Worm (Caenorhabditis elegans) whole organism, L2 larva: ENCODE measurements around the gene spp-31.
A peak's percentile ranks its signal among the peaks of the same experiment; 100 is the strongest.

Experiments used
- C34F6.9 ChIP-seq: fragments of 150-350 bp; optimal IDR thresholded peaks from 2 replicates; lab custom pipeline; 2014; ENCODE audit warnings: missing biosample characterization, missing genetic modification characterization
- F13H6.1 ChIP-seq: sonication (generic microtip); optimal IDR thresholded peaks from 2 replicates; lab custom pipeline; 2016; ENCODE audit warnings: missing genetic modification characterization, missing compliant biosample characterization
- R02D3.7 ChIP-seq: fragments of 150-350 bp; optimal IDR thresholded peaks from 2 replicates; lab custom pipeline; 2014; ENCODE audit warnings: missing biosample characterization, missing genetic modification characterization
- blmp-1 ChIP-seq: sonication (generic microtip); optimal IDR thresholded peaks from 2 replicates; lab custom pipeline; 2017; ENCODE audit warnings: missing genetic modification characterization, mild to moderate bottlenecking, missing compliant biosample characterization, antibody characterized with exemption, moderate library complexity; ENCODE audit not compliant: insufficient read depth
- ceh-82 ChIP-seq: fragments of 150-350 bp; optimal IDR thresholded peaks from 2 replicates; lab custom pipeline; 2014; ENCODE audit warnings: missing biosample characterization, missing genetic modification characterization
- crh-2 ChIP-seq: sonication (generic microtip); optimal IDR thresholded peaks from 2 replicates; lab custom pipeline; 2017; ENCODE audit warnings: missing biosample characterization, missing genetic modification characterization
- dmd-4 ChIP-seq: sonication (generic microtip); optimal IDR thresholded peaks from 2 replicates; lab custom pipeline; 2017; ENCODE audit warnings: missing biosample characterization, missing genetic modification characterization
- egl-27 ChIP-seq: sonication (generic microtip); optimal IDR thresholded peaks from 3 replicates; lab custom pipeline; 2017; ENCODE audit warnings: missing biosample characterization, missing genetic modification reagents, missing genetic modification characterization
- elt-1 ChIP-seq: fragments of 150-350 bp; optimal IDR thresholded peaks from 2 replicates; lab custom pipeline; 2014; ENCODE audit warnings: missing biosample characterization, missing genetic modification characterization
- elt-3 ChIP-seq: sonication (generic microtip); optimal IDR thresholded peaks from 2 replicates; lab custom pipeline; 2017; ENCODE audit warnings: missing biosample characterization, missing genetic modification characterization
- fos-1 ChIP-seq: fragments of 150-350 bp; optimal IDR thresholded peaks from 2 replicates; lab custom pipeline; 2014; ENCODE audit warnings: missing biosample characterization, missing genetic modification characterization
- gmeb-1 ChIP-seq: fragments of 150-350 bp; optimal IDR thresholded peaks from 2 replicates; lab custom pipeline; 2014; ENCODE audit warnings: missing biosample characterization, missing genetic modification characterization
- lin-11 ChIP-seq: fragments of 150-350 bp; sonication (generic microtip); optimal IDR thresholded peaks from 2 replicates; lab custom pipeline; 2014; ENCODE audit warnings: missing biosample characterization, missing genetic modification characterization, inconsistent platforms, mixed read lengths
- lin-13 ChIP-seq: fragments of 150-350 bp; optimal IDR thresholded peaks from 2 replicates; lab custom pipeline; 2014; ENCODE audit warnings: missing biosample characterization, missing genetic modification reagents, missing genetic modification characterization
- lsy-2 ChIP-seq, 2 experiments: fragments of 150-350 bp in 1 of 2; sonication (generic microtip) in 1 of 2; optimal IDR thresholded peaks; 2 replicates each; lab custom pipeline; 2014 to 2017; ENCODE audit warnings: missing biosample characterization in 2 of 2, missing genetic modification characterization in 2 of 2
- mbf-1 ChIP-seq: sonication (generic microtip); optimal IDR thresholded peaks from 2 replicates; lab custom pipeline; 2017; ENCODE audit warnings: missing biosample characterization, missing genetic modification characterization
- mdl-1 ChIP-seq, 2 experiments: fragments of 150-350 bp in 1 of 2; sonication (generic microtip) in 1 of 2; optimal IDR thresholded peaks; 2 replicates each; lab custom pipeline; 2017; ENCODE audit warnings: missing biosample characterization in 2 of 2, missing genetic modification characterization in 2 of 2
- nhr-12 ChIP-seq: fragments of 150-350 bp; optimal IDR thresholded peaks from 2 replicates; lab custom pipeline; 2014; ENCODE audit warnings: missing biosample characterization, missing genetic modification characterization
- nhr-129 ChIP-seq: fragments of 150-350 bp; optimal IDR thresholded peaks from 2 replicates; lab custom pipeline; 2014; ENCODE audit warnings: missing biosample characterization, missing genetic modification characterization
- nhr-21 ChIP-seq: fragments of 150-350 bp; optimal IDR thresholded peaks from 2 replicates; lab custom pipeline; 2014; ENCODE audit warnings: missing biosample characterization, missing genetic modification characterization
- nhr-23 ChIP-seq: fragments of 150-350 bp; optimal IDR thresholded peaks from 2 replicates; lab custom pipeline; 2014; ENCODE audit warnings: missing biosample characterization, missing genetic modification reagents, missing genetic modification characterization
- nhr-25 ChIP-seq: fragments of 150-350 bp; sonication (generic microtip); optimal IDR thresholded peaks from 3 replicates; lab custom pipeline; 2014; ENCODE audit warnings: missing biosample characterization, missing genetic modification characterization
- nhr-77 ChIP-seq: fragments of 150-350 bp; optimal IDR thresholded peaks from 2 replicates; lab custom pipeline; 2014; ENCODE audit warnings: missing biosample characterization, missing genetic modification characterization
- peb-1 ChIP-seq: fragments of 150-350 bp; optimal IDR thresholded peaks from 2 replicates; lab custom pipeline; 2014; ENCODE audit warnings: missing biosample characterization, missing genetic modification characterization
- sem-4 ChIP-seq: fragments of 150-350 bp; optimal IDR thresholded peaks from 2 replicates; lab custom pipeline; 2014; ENCODE audit warnings: missing biosample characterization, missing genetic modification reagents, missing genetic modification characterization
- sma-3 ChIP-seq: sonication (generic microtip); optimal IDR thresholded peaks from 2 replicates; lab custom pipeline; 2016; ENCODE audit warnings: missing genetic modification reagents, missing genetic modification characterization, missing compliant biosample characterization
- sma-9 ChIP-seq, 2 experiments: fragments of 150-350 bp in 1 of 2; sonication (generic microtip) in 1 of 2; optimal IDR thresholded peaks; 2 replicates each; lab custom pipeline; 2014 to 2016; ENCODE audit warnings: missing genetic modification characterization in 2 of 2, mild to moderate bottlenecking in 1 of 2, missing biosample characterization in 1 of 2, missing compliant biosample characterization in 1 of 2, missing genetic modification reagents in 1 of 2, moderate library complexity in 1 of 2
- unc-39 ChIP-seq: fragments of 150-350 bp; optimal IDR thresholded peaks from 2 replicates; lab custom pipeline; 2014; ENCODE audit warnings: missing biosample characterization, missing genetic modification characterization
- unc-55 ChIP-seq: fragments of 150-350 bp; sonication (generic microtip); optimal IDR thresholded peaks from 3 replicates; lab custom pipeline; 2014; ENCODE audit warnings: missing biosample characterization, missing genetic modification reagents, missing genetic modification characterization
- unc-62 ChIP-seq: fragments of 150-350 bp; optimal IDR thresholded peaks from 2 replicates; lab custom pipeline; 2014; ENCODE audit warnings: missing biosample characterization, missing genetic modification reagents, missing genetic modification characterization
- zag-1 ChIP-seq: fragments of 150-350 bp; optimal IDR thresholded peaks from 2 replicates; lab custom pipeline; 2014; ENCODE audit warnings: missing biosample characterization, missing genetic modification characterization
- ztf-1 ChIP-seq: fragments of 200-800 bp; sonication (Bioruptor generic); conservative IDR thresholded peaks from 2 replicates; pipeline ENCODE4 v1.3.6; 2022; ENCODE audit warnings: missing genetic modification characterization, missing compliant biosample characterization
- ztf-11 ChIP-seq: sonication (generic microtip); optimal IDR thresholded peaks from 2 replicates; lab custom pipeline; 2017; ENCODE audit warnings: missing biosample characterization, missing genetic modification characterization
- ztf-4 ChIP-seq: fragments of 150-350 bp; optimal IDR thresholded peaks from 2 replicates; lab custom pipeline; 2014; ENCODE audit warnings: missing biosample characterization, missing genetic modification characterization

The spp-31 gene

ce11 chrIV:1385500-1385899, 20.9 kb upstream of the spp-31 start:
- no peak for TF ChIP-seq egl-27 (tag; lab: Kevin White, UChicago)
- no peak for TF ChIP-seq unc-55 (GFP tag; lab: Kevin White, UChicago)
- TF ChIP-seq elt-1 (tag; lab: Kevin White, UChicago), result no peak
- TF ChIP-seq peb-1 (tag; lab: Kevin White, UChicago), result no peak
- no peak for TF ChIP-seq ztf-1 (GFP tag; lab: Robert Waterston, UW)
- no peak for TF ChIP-seq lin-13 (GFP tag; lab: Kevin White, UChicago)
- no peak for TF ChIP-seq dmd-4
- TF ChIP-seq sem-4 (tag; lab: Kevin White, UChicago), result no peak
- TF ChIP-seq lsy-2 (tag; optimal IDR thresholded peaks at IDR 0.05; lab: Kevin White, UChicago), result no peak
- no peak for TF ChIP-seq mdl-1 (tag; optimal IDR thresholded peaks at IDR 0.05; lab: Kevin White, UChicago)
- no peak for TF ChIP-seq unc-62 (GFP tag; lab: Kevin White, UChicago)

DNA sequence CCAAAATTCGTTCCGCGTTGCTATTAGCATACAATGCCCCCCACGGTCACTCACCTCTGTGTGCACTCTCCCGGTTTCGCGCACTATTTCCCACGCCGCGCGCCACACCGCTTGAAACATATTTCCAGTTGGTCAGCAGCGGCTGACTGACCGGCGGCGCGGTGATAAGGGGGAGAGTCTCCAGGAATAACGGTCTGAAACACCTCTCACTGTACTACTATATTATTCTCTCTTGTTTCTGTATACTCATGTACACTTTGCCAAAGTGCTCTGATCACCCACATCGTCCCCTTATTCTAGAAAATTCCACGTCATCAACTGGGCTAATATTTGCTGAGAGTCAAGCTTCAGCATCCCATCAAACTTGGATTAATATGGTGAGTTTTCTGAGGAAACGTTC, 20.5 kb upstream of the spp-31 start, which contains the start of gene nhr-41:
Gene nhr-41 (plus strand): TSS at position 301 of the 400 bp plus-strand sequence.
- TF ChIP-seq nhr-77 (tag; lab: Kevin White, UChicago), result no peak
- no peak for TF ChIP-seq lin-11 (tag; lab: Kevin White, UChicago)
- TF ChIP-seq nhr-25, result no peak
- TF ChIP-seq zag-1 (tag; lab: Kevin White, UChicago), result no peak
- no peak for TF ChIP-seq nhr-12
- TF ChIP-seq unc-39 (tag; lab: Kevin White, UChicago), result no peak
- TF ChIP-seq ztf-11 (tag; lab: Kevin White, UChicago), result no peak
- no peak for TF ChIP-seq ztf-1 (GFP tag; lab: Robert Waterston, UW)
- no peak for TF ChIP-seq nhr-23 (tag; lab: Kevin White, UChicago)
- no peak for TF ChIP-seq R02D3.7
- TF ChIP-seq lin-13 (GFP tag; lab: Kevin White, UChicago), result no peak

DNA sequence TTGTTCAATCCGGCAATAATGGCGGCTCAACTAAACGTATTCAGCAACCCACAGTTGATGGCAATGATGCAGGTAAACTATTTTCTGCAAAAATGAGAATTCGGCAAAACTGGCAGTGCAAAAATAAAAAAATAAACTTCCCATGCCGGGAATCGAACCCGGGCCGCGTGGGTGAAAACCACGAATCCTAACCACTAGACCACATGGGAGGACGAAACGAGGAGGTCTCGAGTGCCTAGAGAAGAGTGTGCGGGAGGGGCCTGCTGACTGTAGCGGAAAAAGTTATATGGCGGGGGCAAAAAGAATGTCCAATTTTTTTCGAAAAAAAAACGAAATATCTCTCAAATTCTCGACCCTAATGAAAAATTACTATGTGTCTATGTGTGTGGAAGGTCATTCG, 18.3 kb upstream of the spp-31 start:
- TF ChIP-seq nhr-129 (peak; percentile 66), nhr-25 (peak; percentile 10), nhr-21 (peak; percentile 23), dmd-4 (no peak), lin-13 (GFP tag; lab: Kevin White, UChicago) (peak; percentile 50), sma-3 (GFP tag; lab: Kevin White, UChicago) (peak; percentile 49), lsy-2 (tag; optimal IDR thresholded peaks at IDR 0.05; lab: Kevin White, UChicago) (peak; percentile 10 to 20), unc-55 (GFP tag; lab: Kevin White, UChicago) (peak; percentile 42), mbf-1 (no peak), gmeb-1 (peak; percentile 63), crh-2 (tag; lab: Kevin White, UChicago) (peak; percentile 9), lin-11 (tag; lab: Kevin White, UChicago) (peak; percentile 28), elt-3 (tag; lab: Kevin White, UChicago) (no peak), unc-39 (tag; lab: Kevin White, UChicago) (no peak), sma-9 (GFP tag; optimal IDR thresholded peaks at IDR 0.05; lab: Kevin White, UChicago) (peak; percentile 42), sma-9 (tag; optimal IDR thresholded peaks at IDR 0.05; lab: Kevin White, UChicago) (no peak), F13H6.1 (tag; lab: Kevin White, UChicago) (peak; percentile 6), ztf-4 (tag; lab: Kevin White, UChicago) (no peak), fos-1 (tag; lab: Kevin White, UChicago) (peak; percentile 19)

- TF ChIP-seq gmeb-1 (peak; percentile 4), lsy-2 (tag; optimal IDR thresholded peaks at IDR 0.05; lab: Kevin White, UChicago) (no peak), nhr-129 (no peak), elt-1 (tag; lab: Kevin White, UChicago) (no peak), F13H6.1 (tag; lab: Kevin White, UChicago) (no peak), unc-55 (GFP tag; lab: Kevin White, UChicago) (no peak), C34F6.9 (peak; percentile 3), egl-27 (tag; lab: Kevin White, UChicago) (no peak), nhr-12 (no peak), ceh-82 (tag; lab: Kevin White, UChicago) (no peak), sem-4 (tag; lab: Kevin White, UChicago) (no peak), nhr-25 (peak; percentile 58), blmp-1 (peak; percentile 11), mbf-1 (no peak), sma-3 (GFP tag; lab: Kevin White, UChicago) (peak; percentile 46)
These were observed 17.3 kb upstream of the spp-31 start for ce11 chrIV:1389021-1389420.
